ENCODE assay signal across 6 fruit fly cellular contexts in the genomic region with DNA sequence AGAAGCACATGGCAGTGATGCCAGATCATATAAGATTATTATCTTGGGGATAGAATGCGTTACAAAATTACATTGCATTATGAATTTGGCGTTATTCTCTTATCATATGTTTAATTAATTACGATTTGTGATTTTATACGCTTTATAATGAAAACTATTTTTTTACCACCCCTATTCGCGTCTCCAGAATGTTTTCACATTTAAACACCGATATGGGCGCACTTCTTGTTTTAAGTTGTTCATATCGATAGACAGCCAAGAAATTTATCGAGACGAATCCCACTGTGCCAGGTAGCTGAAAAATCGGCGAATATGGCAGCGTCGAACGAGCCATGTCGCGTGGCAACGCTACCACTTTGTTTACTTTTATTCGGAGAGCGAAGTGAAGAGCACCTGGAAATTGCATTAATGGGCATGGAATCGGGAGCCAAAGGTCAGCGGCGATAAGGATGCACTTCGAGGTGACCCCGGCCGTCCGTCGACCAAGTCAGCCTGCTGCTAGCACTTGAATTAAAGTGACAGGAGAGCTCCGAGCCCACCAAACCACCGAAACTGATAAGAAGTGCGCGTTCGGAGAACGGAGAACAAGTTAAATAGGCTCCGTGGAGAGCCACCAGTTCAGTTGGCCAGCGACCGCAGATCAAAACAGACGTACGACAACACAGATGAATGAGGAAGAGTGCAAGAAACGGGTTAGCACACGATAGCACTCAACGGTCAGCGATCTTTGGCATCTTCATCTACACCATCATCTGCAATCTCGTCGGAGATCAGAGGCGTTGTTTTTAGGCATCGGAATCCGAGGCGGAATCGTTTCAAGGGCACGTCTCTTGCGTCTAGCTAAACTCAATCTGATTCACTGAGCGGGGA.
TF ChIP-seq lines count a peak whose summit lies in the region.

Gene Gale (plus strand): TSS at position 401 of the 870 bp plus-strand sequence.

- peak; percentile 58 to 59 for TF ChIP-seq CTCF in S2 (optimal IDR thresholded peaks at IDR 0.05; lab: Kevin White, UChicago)
- TF ChIP-seq CTCF in whole organism, embryonic (GFP tag; optimal IDR thresholded peaks at IDR 0.05; lab: Kevin White, UChicago): peak; percentile 4

TF ChIP-seq in whole organism, adult, 20 proteins besides CTCF, POLR2A, EP300 and RAD21 (continues in another document):
- TF ChIP-seq Mnt (GFP tag; optimal IDR thresholded peaks at IDR 0.05; lab: Kevin White, UChicago) (peak; percentile 66), bab1 (GFP tag; optimal IDR thresholded peaks at IDR 0.05; lab: Kevin White, UChicago) (no peak), CG7045 (GFP tag; optimal IDR thresholded peaks at IDR 0.05; lab: Kevin White, UChicago) (no peak), CG11617 (GFP tag; optimal IDR thresholded peaks at IDR 0.05; lab: Kevin White, UChicago) (no peak), CG7101 (tag; optimal IDR thresholded peaks at IDR 0.05; lab: Kevin White, UChicago) (no peak), kay (GFP tag; lab: Kevin White, UChicago; ENCODE audit: borderline replicate concordance) (no peak), ovo (GFP tag; optimal IDR thresholded peaks at IDR 0.05; lab: Kevin White, UChicago) (no peak), CG5204 (GFP tag; optimal IDR thresholded peaks at IDR 0.05; lab: Kevin White, UChicago) (no peak), CG33017 (tag; optimal IDR thresholded peaks at IDR 0.05; lab: Kevin White, UChicago) (peak; percentile 23), CG1620 (GFP tag; optimal IDR thresholded peaks at IDR 0.05; lab: Kevin White, UChicago) (no peak), cnc (optimal IDR thresholded peaks at IDR 0.05; lab: Kevin White, UChicago) (no peak), cic (GFP tag; optimal IDR thresholded peaks at IDR 0.05; lab: Kevin White, UChicago) (peak; percentile 60), tj (GFP tag; optimal IDR thresholded peaks at IDR 0.05; lab: Kevin White, UChicago) (no peak), toe (GFP tag; optimal IDR thresholded peaks at IDR 0.05; lab: Kevin White, UChicago) (peak; percentile 66), Hr96 (GFP tag; optimal IDR thresholded peaks at IDR 0.05; lab: Kevin White, UChicago) (no peak), Crg-1 (GFP tag; optimal IDR thresholded peaks at IDR 0.05; lab: Kevin White, UChicago) (no peak)

TF ChIP-seq in whole organism, embryonic, 481 proteins besides CTCF, POLR2A, EP300 and RAD21 (continues in another document):
- TF ChIP-seq Scr (GFP tag; IDR thresholded peaks at IDR 0.05; lab: Robert Waterston, UW; ENCODE audit: partially characterized antibody) (peak; percentile 70), sob (GFP tag; IDR thresholded peaks at IDR 0.05; lab: Robert Waterston, UW) (peak; percentile 27; the same call in 1 of the 2 replicates), Vsx1 (GFP tag; optimal IDR thresholded peaks at IDR 0.05; lab: Kevin White, UChicago) (no peak), nmo (GFP tag; optimal IDR thresholded peaks at IDR 0.05; lab: Kevin White, UChicago) (no peak), tup (GFP tag; optimal IDR thresholded peaks at IDR 0.05; lab: Kevin White, UChicago) (no peak), danr (GFP tag; IDR thresholded peaks at IDR 0.05; lab: Robert Waterston, UW) (no peak), inv (GFP tag; IDR thresholded peaks at IDR 0.05; lab: Robert Waterston, UW; ENCODE audit: partially characterized antibody) (peak; percentile 43; the same call in 1 of the 2 replicates), Adf1 (GFP tag; IDR thresholded peaks at IDR 0.05; lab: Robert Waterston, UW) (peak; percentile 7; the same call in 1 of the 2 replicates), dan (GFP tag; IDR thresholded peaks at IDR 0.05; lab: Robert Waterston, UW) (no peak), MESR4 (GFP tag; optimal IDR thresholded peaks at IDR 0.05; lab: Kevin White, UChicago) (peak; percentile 33), so (GFP tag; IDR thresholded peaks at IDR 0.05; lab: Robert Waterston, UW) (peak; percentile 46; the same call in 1 of the 3 replicates), ac (GFP tag; optimal IDR thresholded peaks at IDR 0.05; lab: Kevin White, UChicago) (no peak), cg (GFP tag; optimal IDR thresholded peaks at IDR 0.05; lab: Kevin White, UChicago) (no peak), Dp (GFP tag; optimal IDR thresholded peaks at IDR 0.05; lab: Kevin White, UChicago) (peak; percentile 71), CG43689 (GFP tag; IDR thresholded peaks at IDR 0.05; lab: Robert Waterston, UW) (no peak)

TF ChIP-seq in whole organism, prepupa, 60 proteins besides CTCF, POLR2A, EP300 and RAD21:
- TF ChIP-seq CG9139 (GFP tag; optimal IDR thresholded peaks at IDR 0.05; lab: Kevin White, UChicago) (peak; percentile 54), Eip78C (GFP tag; lab: Kevin White, UChicago) (peak; percentile 68), ss (GFP tag; optimal IDR thresholded peaks at IDR 0.05; lab: Kevin White, UChicago) (peak; percentile 24 to 61), Blimp-1 (GFP tag; optimal IDR thresholded peaks at IDR 0.05; lab: Kevin White, UChicago) (no peak), CG6854 (GFP tag; optimal IDR thresholded peaks at IDR 0.05; lab: Kevin White, UChicago) (peak; percentile 33), fkh (GFP tag; optimal IDR thresholded peaks at IDR 0.05; lab: Kevin White, UChicago) (peak; percentile 97), spab (GFP tag; optimal IDR thresholded peaks at IDR 0.05; lab: Kevin White, UChicago) (no peak), Sox14 (GFP tag; optimal IDR thresholded peaks at IDR 0.05; lab: Kevin White, UChicago) (peak; percentile 21), svp (GFP tag; lab: Kevin White, UChicago) (peak; percentile 99), CG1621 (tag; optimal IDR thresholded peaks at IDR 0.05; lab: Kevin White, UChicago) (no peak), net (GFP tag; optimal IDR thresholded peaks at IDR 0.05; lab: Kevin White, UChicago) (peak; percentile 17), CG6276 (GFP tag; optimal IDR thresholded peaks at IDR 0.05; lab: Kevin White, UChicago) (peak; percentile 5), CG8119 (GFP tag; IDR thresholded peaks at IDR 0.05; lab: Robert Waterston, UW) (peak; percentile 52; the same call in 1 of the 3 replicates), CG16779 (tag; optimal IDR thresholded peaks at IDR 0.05; lab: Kevin White, UChicago) (peak; percentile 31)

TF ChIP-seq in whole organism, pupa, 21 proteins besides CTCF, POLR2A, EP300 and RAD21 (continues in another document):
- no peak for TF ChIP-seq rn (GFP tag; IDR thresholded peaks at IDR 0.05; lab: Robert Waterston, UW)
- no peak for TF ChIP-seq CG8301 (tag; optimal IDR thresholded peaks at IDR 0.05; lab: Kevin White, UChicago)
- peak; percentile 49; the same call in 1 of the 2 replicates for TF ChIP-seq CG32121 (GFP tag; IDR thresholded peaks at IDR 0.05; lab: Robert Waterston, UW)
- no peak for TF ChIP-seq CG34367 (tag; optimal IDR thresholded peaks at IDR 0.05; lab: Kevin White, UChicago)
- no peak for TF ChIP-seq Pif1B (GFP tag; optimal IDR thresholded peaks at IDR 0.05; lab: Kevin White, UChicago)
- TF ChIP-seq CG10348 (GFP tag; IDR thresholded peaks at IDR 0.05; lab: Robert Waterston, UW): no peak
- no peak for TF ChIP-seq CG4496 (GFP tag; IDR thresholded peaks at IDR 0.05; lab: Robert Waterston, UW)
- no peak for TF ChIP-seq D1 (tag; optimal IDR thresholded peaks at IDR 0.05; lab: Kevin White, UChicago)
- TF ChIP-seq CG14655 (GFP tag; optimal IDR thresholded peaks at IDR 0.05; lab: Kevin White, UChicago): no peak
- TF ChIP-seq gl (tag; optimal IDR thresholded peaks at IDR 0.05; lab: Kevin White, UChicago): no peak
- no peak for TF ChIP-seq CG13204 (GFP tag; optimal IDR thresholded peaks at IDR 0.05; lab: Kevin White, UChicago)
- TF ChIP-seq fd96Ca (GFP tag; IDR thresholded peaks at IDR 0.05; lab: Robert Waterston, UW): no peak
- TF ChIP-seq Pif1A (GFP tag; optimal IDR thresholded peaks at IDR 0.05; lab: Kevin White, UChicago): no peak
- TF ChIP-seq CG17806 (tag; optimal IDR thresholded peaks at IDR 0.05; lab: Kevin White, UChicago): no peak
- TF ChIP-seq Snoo (tag; optimal IDR thresholded peaks at IDR 0.05; lab: Kevin White, UChicago): no peak
- TF ChIP-seq Ets98B (GFP tag; IDR thresholded peaks at IDR 0.05; lab: Robert Waterston, UW): peak; percentile 42; the same call in 1 of the 2 replicates
- peak; percentile 13 for TF ChIP-seq CG8159 (tag; optimal IDR thresholded peaks at IDR 0.05; lab: Kevin White, UChicago)
- no peak for TF ChIP-seq CG9948 (tag; optimal IDR thresholded peaks at IDR 0.05; lab: Kevin White, UChicago)
- peak; percentile 95 for TF ChIP-seq EcR (GFP tag; optimal IDR thresholded peaks at IDR 0.05; lab: Kevin White, UChicago)
- no peak; the same call in 1 of the 2 replicates for TF ChIP-seq CG12605 (GFP tag; IDR thresholded peaks at IDR 0.05; lab: Robert Waterston, UW)

TF ChIP-seq in whole organism, wandering third instar larva, 38 proteins besides CTCF, POLR2A, EP300 and RAD21:
- peak; percentile 68 for TF ChIP-seq Dif (GFP tag; optimal IDR thresholded peaks at IDR 0.05; lab: Kevin White, UChicago; ENCODE audit: partially characterized antibody)
- TF ChIP-seq br (GFP tag; optimal IDR thresholded peaks at IDR 0.05; lab: Kevin White, UChicago): no peak
- peak; percentile 25 for TF ChIP-seq Myc (optimal IDR thresholded peaks at IDR 0.05; lab: Kevin White, UChicago)
- no peak for TF ChIP-seq Rel (GFP tag; optimal IDR thresholded peaks at IDR 0.05; lab: Kevin White, UChicago)
- TF ChIP-seq Rel (tag; optimal IDR thresholded peaks at IDR 0.05; lab: Kevin White, UChicago): peak; percentile 93
- TF ChIP-seq Hr83 (GFP tag; optimal IDR thresholded peaks at IDR 0.05; lab: Kevin White, UChicago; ENCODE audit: poor library complexity, severe bottlenecking): peak; percentile 28
TF ChIP-seq in whole organism, wandering third instar larva: peak in this region for 4.
